Fruit fly (Drosophila melanogaster) whole organism, embryonic: ENCODE results near the gene zuc.
A peak's percentile ranks its signal among the peaks of the same experiment; 100 is the strongest.

ENCODE experiments used
- Abd-B ChIP-seq: fragments of 200-800 bp; sonication (Bioruptor generic); optimal IDR thresholded peaks from 2 replicates; lab custom pipeline; 2018; ENCODE audit warnings: missing biosample characterization, mild to moderate bottlenecking, missing genetic modification characterization, moderate library complexity
- Blimp-1 ChIP-seq: fragments of 200-800 bp; sonication (Bioruptor generic); optimal IDR thresholded peaks from 3 replicates; lab custom pipeline; 2018; ENCODE audit warnings: missing biosample characterization, missing genetic modification characterization, mild to moderate bottlenecking, moderate library complexity, missing genetic modification reagents
- Bteb2 ChIP-seq: fragments of 200-800 bp; sonication (Bioruptor generic); optimal IDR thresholded peaks from 2 replicates; lab custom pipeline; 2016; ENCODE audit warnings: missing biosample characterization, missing genetic modification characterization
- CG10366 ChIP-seq: fragments of 200-800 bp; sonication (Bioruptor generic); IDR thresholded peaks from 2 replicates; pipeline ENCODE4 v1.3.6; 2022; ENCODE audit warnings: missing biosample characterization, missing genetic modification characterization
- CG10431 ChIP-seq: fragments of 200-800 bp; sonication (Bioruptor generic); optimal IDR thresholded peaks from 3 replicates; lab custom pipeline; 2018; ENCODE audit warnings: missing biosample characterization, mild to moderate bottlenecking, missing genetic modification characterization
- CG11504 ChIP-seq: fragments of 200-800 bp; sonication (Bioruptor generic); optimal IDR thresholded peaks from 3 replicates; lab custom pipeline; 2019; ENCODE audit warnings: missing biosample characterization, mild to moderate bottlenecking, missing genetic modification characterization, moderate library complexity
- CG11723 ChIP-seq: fragments of 200-800 bp; sonication (Bioruptor generic); optimal IDR thresholded peaks from 2 replicates; lab custom pipeline; 2017; ENCODE audit warnings: missing biosample characterization, mild to moderate bottlenecking, missing genetic modification characterization
- CG12104 ChIP-seq: fragments of 200-800 bp; sonication (Bioruptor generic); optimal IDR thresholded peaks from 3 replicates; lab custom pipeline; 2016; ENCODE audit warnings: missing biosample characterization, missing genetic modification characterization
- CG13287 ChIP-seq: fragments of 200-800 bp; sonication (Bioruptor generic); IDR thresholded peaks from 2 replicates; pipeline ENCODE4 v1.3.6; 2022; ENCODE audit warnings: missing biosample characterization, missing genetic modification characterization; ENCODE audit not compliant: partially characterized antibody
- CG15479 ChIP-seq: fragments of 200-800 bp; sonication (Bioruptor generic); optimal IDR thresholded peaks from 3 replicates; lab custom pipeline; 2019; ENCODE audit warnings: missing biosample characterization, mild to moderate bottlenecking, missing genetic modification characterization, moderate library complexity
- CG17802 ChIP-seq: fragments of 200-800 bp; sonication (Bioruptor generic); optimal IDR thresholded peaks from 2 replicates; lab custom pipeline; 2018; ENCODE audit warnings: missing biosample characterization, mild to moderate bottlenecking, missing genetic modification characterization, moderate library complexity
- CG2116 ChIP-seq: fragments of 200-800 bp; sonication (Bioruptor generic); optimal IDR thresholded peaks from 3 replicates; lab custom pipeline; 2018; ENCODE audit warnings: missing biosample characterization, mild to moderate bottlenecking, missing genetic modification characterization
- CG2875 ChIP-seq: fragments of 200-800 bp; sonication (Bioruptor generic); optimal IDR thresholded peaks from 2 replicates; lab custom pipeline; 2017; ENCODE audit warnings: missing biosample characterization, mild to moderate bottlenecking, missing genetic modification characterization, missing genetic modification reagents
- CG2889 ChIP-seq: fragments of 200-800 bp; sonication (Bioruptor generic); IDR thresholded peaks from 3 replicates; pipeline ENCODE4 v1.3.6; 2022; ENCODE audit warnings: missing biosample characterization, missing genetic modification characterization
- CG30020 ChIP-seq: fragments of 200-800 bp; optimal IDR thresholded peaks from 2 replicates; lab custom pipeline; 2019; ENCODE audit warnings: missing biosample characterization, mild to moderate bottlenecking, missing genetic modification characterization, moderate library complexity
- CG31441 ChIP-seq: fragments of 200-800 bp; sonication (Bioruptor generic); IDR thresholded peaks from 2 replicates; pipeline ENCODE4 v1.3.6; 2022; ENCODE audit warnings: missing biosample characterization, missing genetic modification characterization
- CG34422 ChIP-seq: fragments of 200-800 bp; sonication (Bioruptor generic); IDR thresholded peaks from 3 replicates; pipeline ENCODE4 v1.3.6; 2022; ENCODE audit warnings: missing biosample characterization, missing genetic modification characterization
- CG4707 ChIP-seq: fragments of 200-800 bp; sonication (Bioruptor generic); optimal IDR thresholded peaks from 2 replicates; lab custom pipeline; 2018; ENCODE audit warnings: missing biosample characterization, mild to moderate bottlenecking, missing genetic modification characterization, moderate library complexity
- CG5180 ChIP-seq: fragments of 200-800 bp; sonication (Bioruptor generic); optimal IDR thresholded peaks from 3 replicates; lab custom pipeline; 2017; ENCODE audit warnings: missing biosample characterization, missing genetic modification characterization, mild to moderate bottlenecking, moderate library complexity, missing genetic modification reagents
- CG6654 ChIP-seq: fragments of 200-800 bp; sonication (Bioruptor generic); optimal IDR thresholded peaks from 2 replicates; lab custom pipeline; 2017; ENCODE audit warnings: missing biosample characterization, mild to moderate bottlenecking, missing genetic modification characterization
- CG7357 ChIP-seq: fragments of 200-800 bp; sonication (Bioruptor generic); IDR thresholded peaks from 3 replicates; pipeline ENCODE4 v1.3.6; 2022; ENCODE audit warnings: missing biosample characterization, missing genetic modification characterization
- CG7786 ChIP-seq: fragments of 200-800 bp; sonication (Bioruptor generic); optimal IDR thresholded peaks from 2 replicates; lab custom pipeline; 2016; ENCODE audit warnings: missing biosample characterization, missing genetic modification characterization
- CG7928 ChIP-seq: fragments of 200-800 bp; sonication (Bioruptor generic); optimal IDR thresholded peaks from 2 replicates; lab custom pipeline; 2017; ENCODE audit warnings: missing biosample characterization, mild to moderate bottlenecking, missing genetic modification characterization
- ERR ChIP-seq: fragments of 200-800 bp; sonication (Bioruptor generic); optimal IDR thresholded peaks from 2 replicates; lab custom pipeline; 2016; ENCODE audit warnings: missing biosample characterization, missing genetic modification characterization
- Hr78 ChIP-seq, 2 experiments: fragments of 200-800 bp in 1 of 2; fragments of >200 bp in 1 of 2; sonication (Bioruptor generic) in 1 of 2; optimal IDR thresholded peaks; 2 replicates each; lab custom pipeline; 2017 to 2019; ENCODE audit warnings: missing biosample characterization in 2 of 2, missing genetic modification characterization in 2 of 2, mild to moderate bottlenecking in 1 of 2, moderate library complexity in 1 of 2
- Neu2 ChIP-seq: fragments of 200-800 bp; sonication (Bioruptor generic); optimal IDR thresholded peaks from 3 replicates; lab custom pipeline; 2016; ENCODE audit warnings: missing biosample characterization, missing genetic modification characterization, borderline replicate concordance
- Poxn ChIP-seq: fragments of 200-800 bp; sonication (Bioruptor generic); IDR thresholded peaks from 2 replicates; pipeline ENCODE4 v1.3.6; 2022; ENCODE audit warnings: missing biosample characterization, missing genetic modification characterization
- Ptx1 ChIP-seq: fragments of 200-800 bp; sonication (Bioruptor generic); IDR thresholded peaks from 2 replicates; pipeline ENCODE4 v1.3.6; 2022; ENCODE audit warnings: missing biosample characterization, missing genetic modification characterization
- Sox102F ChIP-seq: fragments of 200-800 bp; sonication (Bioruptor generic); optimal IDR thresholded peaks from 2 replicates; lab custom pipeline; 2018; ENCODE audit warnings: missing biosample characterization, mild to moderate bottlenecking, missing genetic modification characterization, moderate library complexity
- Trl ChIP-seq, 3 experiments: fragments of >200 bp in 2 of 3; fragments of 200-800 bp in 1 of 3; sonication (Bioruptor generic) in 1 of 3; optimal IDR thresholded peaks; 2 replicates in 1 of 3; 3 replicates in 2 of 3; lab custom pipeline; 2016 to 2017; ENCODE audit warnings: missing biosample characterization in 1 of 3, missing genetic modification characterization in 1 of 3
- bcd ChIP-seq: fragments of 200-800 bp; sonication (Bioruptor generic); optimal IDR thresholded peaks from 2 replicates; lab custom pipeline; 2017; ENCODE audit warnings: missing biosample characterization, mild to moderate bottlenecking, missing genetic modification characterization
- emc ChIP-seq: fragments of 200-800 bp; sonication (Bioruptor generic); optimal IDR thresholded peaks from 2 replicates; lab custom pipeline; 2016; ENCODE audit warnings: missing biosample characterization, missing genetic modification characterization
- fd64A ChIP-seq: fragments of 200-800 bp; sonication (Bioruptor generic); optimal IDR thresholded peaks from 3 replicates; lab custom pipeline; 2018; ENCODE audit warnings: missing biosample characterization, mild to moderate bottlenecking, missing genetic modification characterization
- kni ChIP-seq: fragments of 200-800 bp; sonication (Bioruptor generic); optimal IDR thresholded peaks from 3 replicates; lab custom pipeline; 2017; ENCODE audit warnings: mild to moderate bottlenecking, missing biosample characterization, missing genetic modification reagents, missing genetic modification characterization
- lov ChIP-seq, 2 experiments: fragments of 200-800 bp in 1 of 2; fragments of >200 bp in 1 of 2; sonication (Bioruptor generic) in 1 of 2; IDR thresholded peaks in 1 of 2; optimal IDR thresholded peaks in 1 of 2; 2 replicates in 1 of 2; 3 replicates in 1 of 2; pipeline versions ENCODE4 v1.3.6 to Lab custom; 2017 to 2022; ENCODE audit warnings: missing biosample characterization in 1 of 2, missing genetic modification characterization in 1 of 2
- otp ChIP-seq: fragments of 200-800 bp; sonication (Bioruptor generic); IDR thresholded peaks from 3 replicates; pipeline ENCODE4, ENCODE4 v1.3.6; 2022; ENCODE audit warnings: missing biosample characterization, missing genetic modification characterization
- pnt ChIP-seq: fragments of 200-800 bp; sonication (Bioruptor generic); optimal IDR thresholded peaks from 3 replicates; lab custom pipeline; 2016; ENCODE audit warnings: missing biosample characterization, missing genetic modification characterization
- row ChIP-seq: fragments of 200-800 bp; sonication (Bioruptor generic); IDR thresholded peaks from 3 replicates; pipeline ENCODE4 v1.3.6; 2022; ENCODE audit warnings: missing biosample characterization, missing genetic modification characterization
- run ChIP-seq: fragments of 200-800 bp; sonication (Bioruptor generic); optimal IDR thresholded peaks from 3 replicates; lab custom pipeline; 2018; ENCODE audit warnings: missing biosample characterization, mild to moderate bottlenecking, missing genetic modification characterization
- sens ChIP-seq: fragments of 200-800 bp; sonication (Bioruptor generic); peaks from one replicate; lab custom pipeline; 2016; ENCODE audit warnings: missing biosample characterization, missing genetic modification characterization
- seq ChIP-seq: fragments of 200-800 bp; sonication (Bioruptor generic); IDR thresholded peaks from 2 replicates; pipeline ENCODE4 v1.3.6; 2022; ENCODE audit warnings: missing biosample characterization, missing genetic modification characterization
- sim ChIP-seq: fragments of 200-800 bp; sonication (Bioruptor generic); IDR thresholded peaks from 2 replicates; pipeline ENCODE4 v1.3.6; 2022; ENCODE audit warnings: missing biosample characterization, missing genetic modification characterization
- sisA ChIP-seq: fragments of 200-800 bp; sonication (Bioruptor generic); IDR thresholded peaks from 2 replicates; pipeline ENCODE4 v1.3.6; 2022; ENCODE audit warnings: missing biosample characterization, missing genetic modification characterization
- trem ChIP-seq: fragments of 200-800 bp; optimal IDR thresholded peaks from 3 replicates; lab custom pipeline; 2019; ENCODE audit warnings: missing biosample characterization, mild to moderate bottlenecking, missing genetic modification characterization, moderate library complexity
- unpg ChIP-seq: fragments of 200-800 bp; sonication (Bioruptor generic); optimal IDR thresholded peaks from 3 replicates; lab custom pipeline; 2018; ENCODE audit warnings: missing biosample characterization, mild to moderate bottlenecking, missing genetic modification characterization, moderate library complexity
- vvl ChIP-seq: fragments of 200-800 bp; sonication (Bioruptor generic); IDR thresholded peaks from 2 replicates; pipeline ENCODE4 v1.3.6; 2022; ENCODE audit warnings: missing biosample characterization, missing genetic modification characterization
- wek ChIP-seq: fragments of 200-800 bp; sonication (Bioruptor generic); optimal IDR thresholded peaks from 3 replicates; lab custom pipeline; 2018; ENCODE audit warnings: missing biosample characterization, mild to moderate bottlenecking, missing genetic modification characterization, moderate library complexity

zuc gene

DNA sequence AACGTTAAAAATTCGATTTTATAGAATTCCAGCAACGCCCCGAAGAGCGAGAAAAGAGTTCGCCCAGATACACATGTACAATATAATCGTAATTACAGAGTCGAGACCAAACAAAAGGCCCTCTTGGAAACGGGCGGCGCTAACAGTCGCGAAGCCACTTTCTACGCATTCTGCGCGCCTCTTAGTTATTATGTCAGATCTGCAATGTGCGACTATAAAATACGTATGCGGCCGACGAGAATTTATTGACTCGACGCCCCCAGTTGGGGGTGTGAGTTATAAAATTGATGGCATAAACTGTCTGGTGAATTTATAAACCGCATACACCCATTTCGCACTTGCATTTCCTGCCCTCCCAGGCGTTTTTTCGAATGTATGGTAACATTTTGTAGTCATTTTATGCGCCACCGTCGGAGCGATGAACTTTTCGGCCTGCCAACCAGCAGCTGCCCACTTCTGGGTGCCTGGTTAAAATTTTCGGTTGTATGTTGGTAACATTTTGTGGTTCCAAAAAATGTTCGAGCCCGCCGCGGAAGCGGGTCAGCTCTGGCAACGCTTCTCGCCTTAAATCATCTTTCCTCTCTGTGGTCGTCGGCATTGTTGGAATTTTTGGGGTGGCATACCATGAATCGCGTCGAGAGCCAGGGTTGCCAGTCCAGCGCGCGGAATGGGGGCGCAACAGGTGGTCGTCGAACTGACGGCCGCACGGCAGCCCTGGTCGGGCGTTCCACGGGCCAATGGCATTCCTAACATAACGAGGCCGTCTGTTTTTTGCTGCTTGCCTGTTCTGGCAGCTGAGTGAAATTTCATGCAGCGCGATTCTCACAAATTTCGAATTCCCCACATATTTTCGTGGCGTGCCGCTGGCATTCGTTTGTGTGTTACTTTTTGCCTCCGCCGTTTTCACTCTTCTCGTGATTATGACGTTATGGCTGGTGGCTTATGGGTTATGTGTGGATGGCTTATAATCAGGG lies 22.3 kb upstream of the zuc start (continued):
- TF ChIP-seq vvl (GFP tag; lab: Robert Waterston, UW), result no peak
- no peak for TF ChIP-seq CG31441 (GFP tag; lab: Robert Waterston, UW)
- no peak for TF ChIP-seq otp (GFP tag; lab: Robert Waterston, UW)
- TF ChIP-seq CG2116 (GFP tag; lab: Kevin White, UChicago), result peak; percentile 21
- peak; percentile 91 for TF ChIP-seq CG5180 (GFP tag; lab: Kevin White, UChicago)
- no peak for TF ChIP-seq CG30020
- no peak for TF ChIP-seq Ptx1 (GFP tag; lab: Robert Waterston, UW)
- TF ChIP-seq CG2889 (GFP tag; lab: Robert Waterston, UW), result no peak
- TF ChIP-seq seq (GFP tag; lab: Robert Waterston, UW), result no peak
- peak; percentile 97 for TF ChIP-seq sens
- peak; percentile 75 for TF ChIP-seq bcd (GFP tag; lab: Kevin White, UChicago)
- TF ChIP-seq Hr78 (GFP tag; optimal IDR thresholded peaks at IDR 0.05; lab: Kevin White, UChicago), result peak in 1 of 2 experiments; percentile 93
- TF ChIP-seq Sox102F (GFP tag; lab: Kevin White, UChicago), result peak; percentile 57
- TF ChIP-seq Blimp-1, result peak; percentile 75
- no peak for TF ChIP-seq CG4707
- peak; percentile 56 for TF ChIP-seq Abd-B
- TF ChIP-seq Bteb2, result peak; percentile 0
- peak in 1 of 2 experiments; percentile 7 for TF ChIP-seq Trl (optimal IDR thresholded peaks at IDR 0.05; lab: Kevin White, UChicago)
- peak; percentile 64 for TF ChIP-seq Trl (GFP tag; optimal IDR thresholded peaks at IDR 0.05; lab: Kevin White, UChicago)
- no peak for TF ChIP-seq CG10366 (GFP tag; lab: Robert Waterston, UW)
- TF ChIP-seq ERR, result peak; percentile 87
- TF ChIP-seq CG7928 (GFP tag; lab: Kevin White, UChicago), result no peak
- TF ChIP-seq lov (optimal IDR thresholded peaks at IDR 0.05; lab: Kevin White, UChicago), result no peak
- no peak for TF ChIP-seq lov (GFP tag; IDR thresholded peaks at IDR 0.05; lab: Robert Waterston, UW)
- no peak for TF ChIP-seq Poxn (GFP tag; lab: Robert Waterston, UW)
- TF ChIP-seq CG34422 (GFP tag; lab: Robert Waterston, UW), result no peak
- no peak for TF ChIP-seq CG13287
- TF ChIP-seq Neu2 (GFP tag; lab: Kevin White, UChicago), result peak; percentile 13
- no peak for TF ChIP-seq row
- peak; percentile 71 for TF ChIP-seq pnt (GFP tag; lab: Kevin White, UChicago)
- TF ChIP-seq kni, result peak; percentile 99
- peak; percentile 60 for TF ChIP-seq CG11723
- TF ChIP-seq CG11504 (tag; lab: Kevin White, UChicago), result peak; percentile 80
- peak; percentile 61; the same call in 2 of the 3 replicates for TF ChIP-seq CG7357 (GFP tag; lab: Robert Waterston, UW)
- TF ChIP-seq CG2875, result peak; percentile 28
- peak; percentile 51 for TF ChIP-seq CG10431 (GFP tag; lab: Kevin White, UChicago)
- no peak for TF ChIP-seq CG6654 (GFP tag; lab: Kevin White, UChicago)
- TF ChIP-seq CG12104 (GFP tag; lab: Kevin White, UChicago), result no peak
- peak; percentile 97 for TF ChIP-seq run (tag; lab: Kevin White, UChicago)
- TF ChIP-seq emc (GFP tag; lab: Kevin White, UChicago), result peak; percentile 30
- TF ChIP-seq CG7786, result peak; percentile 75
- TF ChIP-seq wek (GFP tag; lab: Kevin White, UChicago), result peak; percentile 69
- peak; percentile 90 for TF ChIP-seq CG15479 (GFP tag; lab: Kevin White, UChicago)
- no peak for TF ChIP-seq sisA (GFP tag; lab: Robert Waterston, UW)
- no peak for TF ChIP-seq sim
- no peak for TF ChIP-seq CG17802
- peak; percentile 52 for TF ChIP-seq fd64A (GFP tag; lab: Kevin White, UChicago)
- peak; percentile 57 for TF ChIP-seq unpg (GFP tag; lab: Kevin White, UChicago)
- peak; percentile 50 for TF ChIP-seq trem (tag; lab: Kevin White, UChicago)
